Worm (Caenorhabditis elegans) whole organism, dauer: Measurements from ENCODE around the gene fem-2.

ENCODE experiments used
- unc-62 ChIP-seq: sonication (generic microtip); optimal IDR thresholded peaks from 2 replicates; lab custom pipeline; 2017; ENCODE audit warnings: missing biosample characterization, missing genetic modification reagents, missing genetic modification characterization

Gene fem-2

ce11 chrIII:641759-642158, 7.3 kb upstream of the fem-2 start, which contains the start of gene W06E11.1:
Gene W06E11.1 (plus strand): TSS chrIII:642059.
- TF ChIP-seq unc-62 (GFP tag; lab: Kevin White, UChicago), result no peak

ce11 chrIII:640198-640803, 5.9 kb upstream of the fem-2 start, which contains the start of the genes tag-266 and tag-267:
Gene tag-266 (minus strand): TSS chrIII:640226.
Gene tag-267 (plus strand): TSS chrIII:640790.
- no peak for TF ChIP-seq unc-62 (GFP tag; lab: Kevin White, UChicago)

ce11 chrIII:638319-638718, 3.9 kb upstream of the fem-2 start, which contains the start of gene sbds-1:
Gene sbds-1 (minus strand): TSS chrIII:638419.
- no peak for TF ChIP-seq unc-62 (GFP tag; lab: Kevin White, UChicago)

ce11 chrIII:636067-636466, 1.6 kb upstream of the fem-2 start, which contains the start of gene T19C3.7:
Gene T19C3.7 (minus strand): TSS chrIII:636167.
- no peak for TF ChIP-seq unc-62 (GFP tag; lab: Kevin White, UChicago)

- no peak for TF ChIP-seq unc-62 (GFP tag; lab: Kevin White, UChicago)
These were observed 3.0 kb downstream of the fem-2 start, which contains the start of gene T19C3.6 for ce11 chrIII:631421-631820. Gene T19C3.6 (minus strand): TSS chrIII:631521.

- TF ChIP-seq unc-62 (GFP tag; lab: Kevin White, UChicago), result no peak
These were observed 6.6 kb downstream of the fem-2 start, which contains the start of gene T19C3.5 for ce11 chrIII:627838-628237. Gene T19C3.5 (minus strand): TSS chrIII:627938.

- TF ChIP-seq unc-62 (GFP tag; lab: Kevin White, UChicago), result no peak
These were observed 8.3 kb downstream of the fem-2 start for ce11 chrIII:626091-626490.

- no peak for TF ChIP-seq unc-62 (GFP tag; lab: Kevin White, UChicago)
These were observed 10.7 kb downstream of the fem-2 start for ce11 chrIII:623754-624153.

- no peak for TF ChIP-seq unc-62 (GFP tag; lab: Kevin White, UChicago)
These were observed 14.2 kb downstream of the fem-2 start, which contains the start of gene T19C3.4 for ce11 chrIII:620204-620718. Gene T19C3.4 (minus strand): TSS chrIII:620254.

- TF ChIP-seq unc-62 (GFP tag; lab: Kevin White, UChicago), result no peak
These were observed 17.0 kb downstream of the fem-2 start, which contains the start of gene T19C3.2 for ce11 chrIII:617467-617866. Gene T19C3.2 (minus strand): TSS chrIII:617567.

- TF ChIP-seq unc-62 (GFP tag; lab: Kevin White, UChicago), result no peak
These were observed 20.0 kb downstream of the fem-2 start, which contains the start of gene T19C3.3 for ce11 chrIII:614447-614846. Gene T19C3.3 (minus strand): TSS chrIII:614547.

ce11 chrIII:612759-613158, 21.7 kb downstream of the fem-2 start:
- TF ChIP-seq unc-62 (GFP tag; lab: Kevin White, UChicago), result no peak

- no peak for TF ChIP-seq unc-62 (GFP tag; lab: Kevin White, UChicago)
These were observed 22.5 kb downstream of the fem-2 start for ce11 chrIII:611900-612299.

ce11 chrIII:609549-609948, 24.9 kb downstream of the fem-2 start, which contains the start of gene best-17:
Gene best-17 (minus strand): TSS chrIII:609649.
- no peak for TF ChIP-seq unc-62 (GFP tag; lab: Kevin White, UChicago)

- TF ChIP-seq unc-62 (GFP tag; lab: Kevin White, UChicago), result no peak
These were observed 28.9 kb downstream of the fem-2 start, which contains the start of the genes Y55B1AR.4 and ttr-7 for ce11 chrIII:605415-606054. Gene Y55B1AR.4 (minus strand): TSS chrIII:605515. Gene ttr-7 (plus strand): TSS chrIII:606004.
